Comparison of ENCODE assay signal across 1 fruit fly cellular context in the genomic region with DNA sequence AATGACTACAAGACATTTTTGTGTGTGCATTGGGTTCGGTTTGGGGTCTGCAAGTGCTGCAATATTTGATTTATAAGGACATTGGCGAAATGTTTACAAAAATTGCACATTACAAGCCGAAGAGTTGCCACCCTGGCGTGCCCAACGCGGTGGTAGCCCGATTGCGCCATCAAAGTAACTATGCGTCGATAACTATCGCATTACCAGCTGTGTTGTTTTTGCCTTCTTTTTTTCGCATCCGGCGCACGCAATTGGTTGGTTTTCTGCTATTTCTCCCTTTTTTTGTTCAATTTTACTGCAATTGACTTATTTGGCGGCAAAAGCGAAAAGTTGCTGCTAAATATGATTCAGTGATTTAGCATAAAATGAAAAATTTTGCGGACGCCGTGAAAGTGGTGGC.
A peak's percentile ranks its signal among the peaks of the same experiment; 100 is the strongest.
TF ChIP-seq lines count a peak whose summit lies in the region.

A gene (plus strand): TSS at position 220 of the 400 bp plus-strand sequence.

TF ChIP-seq in whole organism, embryonic, 481 proteins besides CTCF, POLR2A, EP300 and RAD21 (continued from another document and continues in another):
- TF ChIP-seq CG4730 (GFP tag; IDR thresholded peaks at IDR 0.05; lab: Robert Waterston, UW) = peak; percentile 40; the same call in 1 of the 2 replicates
- TF ChIP-seq CG30020 (tag; optimal IDR thresholded peaks at IDR 0.05; lab: Kevin White, UChicago) = peak; percentile 14
- peak; percentile 29 to 63 for TF ChIP-seq Hr51 (GFP tag; optimal IDR thresholded peaks at IDR 0.05; lab: Kevin White, UChicago)
- no peak for TF ChIP-seq CG6254 (GFP tag; optimal IDR thresholded peaks at IDR 0.05; lab: Kevin White, UChicago)
- TF ChIP-seq Sox102F (GFP tag; optimal IDR thresholded peaks at IDR 0.05; lab: Kevin White, UChicago) = no peak
- TF ChIP-seq zen2 (GFP tag; IDR thresholded peaks at IDR 0.05; lab: Robert Waterston, UW; ENCODE audit: partially characterized antibody) = peak; percentile 62; the same call in 1 of the 3 replicates
- TF ChIP-seq Nf-YC (tag; optimal IDR thresholded peaks at IDR 0.05; lab: Kevin White, UChicago) = peak; percentile 69
- peak; percentile 72; the same call in 1 of the 3 replicates for TF ChIP-seq so (GFP tag; IDR thresholded peaks at IDR 0.05; lab: Robert Waterston, UW)
- TF ChIP-seq Eip74EF (GFP tag; optimal IDR thresholded peaks at IDR 0.05; lab: Kevin White, UChicago) = no peak
- TF ChIP-seq CG13424 (tag; optimal IDR thresholded peaks at IDR 0.05; lab: Kevin White, UChicago) = peak; percentile 23
- TF ChIP-seq lov (optimal IDR thresholded peaks at IDR 0.05; lab: Kevin White, UChicago) = no peak
- peak; percentile 79; the same call in 2 of the 3 replicates for TF ChIP-seq lov (GFP tag; IDR thresholded peaks at IDR 0.05; lab: Robert Waterston, UW)
- peak; percentile 29 for TF ChIP-seq Jarid2 (GFP tag; optimal IDR thresholded peaks at IDR 0.05; lab: Kevin White, UChicago)
- peak; percentile 79 for TF ChIP-seq unc-4 (GFP tag; IDR thresholded peaks at IDR 0.05; lab: Robert Waterston, UW; ENCODE audit: partially characterized antibody)
- TF ChIP-seq zfh1 (GFP tag; IDR thresholded peaks at IDR 0.05; lab: Robert Waterston, UW) = peak; percentile 73
- peak; percentile 61; the same call in 1 of the 3 replicates for TF ChIP-seq C15 (GFP tag; IDR thresholded peaks at IDR 0.05; lab: Robert Waterston, UW)
- TF ChIP-seq NFAT (GFP tag; IDR thresholded peaks at IDR 0.05; lab: Robert Waterston, UW) = peak; percentile 82
- TF ChIP-seq Lhr (GFP tag; optimal IDR thresholded peaks at IDR 0.05; lab: Kevin White, UChicago) = peak; percentile 51
- peak; percentile 27 for TF ChIP-seq emc (GFP tag; optimal IDR thresholded peaks at IDR 0.05; lab: Kevin White, UChicago)
- peak; percentile 60 for TF ChIP-seq CG32772 (GFP tag; IDR thresholded peaks at IDR 0.05; lab: Robert Waterston, UW)
- no peak for TF ChIP-seq D19A (tag; optimal IDR thresholded peaks at IDR 0.05; lab: Kevin White, UChicago)
- TF ChIP-seq CG11093 (GFP tag; IDR thresholded peaks at IDR 0.05; lab: Robert Waterston, UW) = no peak
- peak; percentile 64 for TF ChIP-seq CG1233 (GFP tag; optimal IDR thresholded peaks at IDR 0.05; lab: Kevin White, UChicago)
- TF ChIP-seq CG10565 (GFP tag; optimal IDR thresholded peaks at IDR 0.05; lab: Kevin White, UChicago) = no peak
- peak; percentile 82 for TF ChIP-seq CG13775 (GFP tag; optimal IDR thresholded peaks at IDR 0.05; lab: Kevin White, UChicago)
- peak; percentile 42 for TF ChIP-seq CG4282 (GFP tag; optimal IDR thresholded peaks at IDR 0.05; lab: Kevin White, UChicago)
- TF ChIP-seq CG6689 (GFP tag; IDR thresholded peaks at IDR 0.05; lab: Robert Waterston, UW) = no peak
- peak; percentile 45 for TF ChIP-seq CG10209 (GFP tag; optimal IDR thresholded peaks at IDR 0.05; lab: Kevin White, UChicago)
- TF ChIP-seq esg (GFP tag; conservative IDR thresholded peaks at IDR 0.05; lab: Robert Waterston, UW) = 0 out of 2 replicates have a peak, but pooled peaks have one; percentile 5
- TF ChIP-seq tap (tag; optimal IDR thresholded peaks at IDR 0.05; lab: Kevin White, UChicago) = no peak
- TF ChIP-seq CG7745 (tag; optimal IDR thresholded peaks at IDR 0.05; lab: Kevin White, UChicago) = no peak
- no peak for TF ChIP-seq Ravus (GFP tag; IDR thresholded peaks at IDR 0.05; lab: Robert Waterston, UW)
- TF ChIP-seq Bteb2 (GFP tag; optimal IDR thresholded peaks at IDR 0.05; lab: Kevin White, UChicago) = peak; percentile 55
- TF ChIP-seq bcd (GFP tag; optimal IDR thresholded peaks at IDR 0.05; lab: Kevin White, UChicago) = peak; percentile 76
- TF ChIP-seq stc (GFP tag; IDR thresholded peaks at IDR 0.05; lab: Robert Waterston, UW) = peak; percentile 65; the same call in 1 of the 2 replicates
- TF ChIP-seq Abd-B (GFP tag; optimal IDR thresholded peaks at IDR 0.05; lab: Kevin White, UChicago) = no peak
- peak; percentile 48 for TF ChIP-seq HmgD (GFP tag; optimal IDR thresholded peaks at IDR 0.05; lab: Kevin White, UChicago)
- TF ChIP-seq eyg (GFP tag; optimal IDR thresholded peaks at IDR 0.05; lab: Kevin White, UChicago) = peak; percentile 29
- peak; percentile 22 for TF ChIP-seq fd3F (GFP tag; optimal IDR thresholded peaks at IDR 0.05; lab: Kevin White, UChicago)
- no peak for TF ChIP-seq Doc2 (GFP tag; IDR thresholded peaks at IDR 0.05; lab: Robert Waterston, UW)
- peak; percentile 79 for TF ChIP-seq CG7987 (GFP tag; optimal IDR thresholded peaks at IDR 0.05; lab: Kevin White, UChicago)
- peak; percentile 17 for TF ChIP-seq CG2712 (tag; optimal IDR thresholded peaks at IDR 0.05; lab: Kevin White, UChicago)
- TF ChIP-seq HLH3B (GFP tag; IDR thresholded peaks at IDR 0.05; lab: Robert Waterston, UW) = peak; percentile 56
- peak; percentile 28 for TF ChIP-seq CG7271 (tag; optimal IDR thresholded peaks at IDR 0.05; lab: Kevin White, UChicago)
- TF ChIP-seq HLH4C (GFP tag; IDR thresholded peaks at IDR 0.05; lab: Robert Waterston, UW; ENCODE audit: partially characterized antibody) = peak; percentile 72
- TF ChIP-seq crp (GFP tag; optimal IDR thresholded peaks at IDR 0.05; lab: Kevin White, UChicago) = peak in 1 of 2 experiments; percentile 80
- TF ChIP-seq Dip3 (GFP tag; optimal IDR thresholded peaks at IDR 0.05; lab: Kevin White, UChicago) = peak; percentile 57
- peak; percentile 77 for TF ChIP-seq schlank (tag; optimal IDR thresholded peaks at IDR 0.05; lab: Kevin White, UChicago)
- TF ChIP-seq CG43689 (GFP tag; IDR thresholded peaks at IDR 0.05; lab: Robert Waterston, UW) = peak; percentile 8; the same call in 1 of the 2 replicates
- TF ChIP-seq Mad (GFP tag; optimal IDR thresholded peaks at IDR 0.05; lab: Kevin White, UChicago) = peak; percentile 36
- no peak for TF ChIP-seq pros (GFP tag; optimal IDR thresholded peaks at IDR 0.05; lab: Kevin White, UChicago)
- TF ChIP-seq Lpt (GFP tag; optimal IDR thresholded peaks at IDR 0.05; lab: Kevin White, UChicago) = no peak
- peak; percentile 59 for TF ChIP-seq ewg (GFP tag; optimal IDR thresholded peaks at IDR 0.05; lab: Kevin White, UChicago)
- TF ChIP-seq CG11398 (GFP tag; optimal IDR thresholded peaks at IDR 0.05; lab: Kevin White, UChicago) = no peak
- TF ChIP-seq Fer1 (GFP tag; optimal IDR thresholded peaks at IDR 0.05; lab: Kevin White, UChicago) = peak; percentile 77
- peak; percentile 39 for TF ChIP-seq slou (GFP tag; optimal IDR thresholded peaks at IDR 0.05; lab: Kevin White, UChicago)
- peak; percentile 33 for TF ChIP-seq lbe (GFP tag; optimal IDR thresholded peaks at IDR 0.05; lab: Kevin White, UChicago)
- peak; percentile 5 to 52 for TF ChIP-seq chif (GFP tag; optimal IDR thresholded peaks at IDR 0.05; lab: Kevin White, UChicago)
- no peak for TF ChIP-seq sima (GFP tag; optimal IDR thresholded peaks at IDR 0.05; lab: Kevin White, UChicago)
- TF ChIP-seq CG17568 (GFP tag; optimal IDR thresholded peaks at IDR 0.05; lab: Kevin White, UChicago) = peak; percentile 8
- TF ChIP-seq sens (GFP tag; lab: Kevin White, UChicago) = peak; percentile 88
- TF ChIP-seq Atf3 (GFP tag; optimal IDR thresholded peaks at IDR 0.05; lab: Kevin White, UChicago) = peak; percentile 52
- TF ChIP-seq Atf-2 (GFP tag; optimal IDR thresholded peaks at IDR 0.05; lab: Kevin White, UChicago) = no peak
- TF ChIP-seq Hand (GFP tag; optimal IDR thresholded peaks at IDR 0.05; lab: Kevin White, UChicago) = no peak
- peak; percentile 6 for TF ChIP-seq grn (GFP tag; optimal IDR thresholded peaks at IDR 0.05; lab: Kevin White, UChicago)
- no peak for TF ChIP-seq CG16815 (GFP tag; optimal IDR thresholded peaks at IDR 0.05; lab: Kevin White, UChicago)
- TF ChIP-seq CoRest (tag; optimal IDR thresholded peaks at IDR 0.05; lab: Kevin White, UChicago) = peak; percentile 45
- no peak for TF ChIP-seq Drgx (GFP tag; IDR thresholded peaks at IDR 0.05; lab: Robert Waterston, UW)
- TF ChIP-seq gem (tag; optimal IDR thresholded peaks at IDR 0.05; lab: Kevin White, UChicago) = peak; percentile 23
- peak; percentile 36 for TF ChIP-seq grau (tag; optimal IDR thresholded peaks at IDR 0.05; lab: Kevin White, UChicago)
- TF ChIP-seq Deaf1 (tag; optimal IDR thresholded peaks at IDR 0.05; lab: Kevin White, UChicago) = peak; percentile 7
- no peak for TF ChIP-seq hth (optimal IDR thresholded peaks at IDR 0.05; lab: Kevin White, UChicago)
- TF ChIP-seq Vsx1 (GFP tag; optimal IDR thresholded peaks at IDR 0.05; lab: Kevin White, UChicago) = peak; percentile 54
- TF ChIP-seq Sox100B (GFP tag; optimal IDR thresholded peaks at IDR 0.05; lab: Kevin White, UChicago) = peak; percentile 45
- peak; percentile 66 for TF ChIP-seq vnd (GFP tag; IDR thresholded peaks at IDR 0.05; lab: Robert Waterston, UW; ENCODE audit: partially characterized antibody)
- TF ChIP-seq Hr39 (optimal IDR thresholded peaks at IDR 0.05; lab: Kevin White, UChicago) = no peak
- peak; percentile 5 for TF ChIP-seq CG3995 (GFP tag; optimal IDR thresholded peaks at IDR 0.05; lab: Kevin White, UChicago)
- peak; percentile 22 for TF ChIP-seq Bdp1 (GFP tag; optimal IDR thresholded peaks at IDR 0.05; lab: Kevin White, UChicago)
- peak; percentile 35; the same call in 1 of the 2 replicates for TF ChIP-seq CG11696 (GFP tag; IDR thresholded peaks at IDR 0.05; lab: Robert Waterston, UW)
- peak; percentile 40; the same call in 1 of the 4 replicates for TF ChIP-seq Gug (GFP tag; IDR thresholded peaks at IDR 0.05; lab: Robert Waterston, UW)
- TF ChIP-seq Dref (GFP tag; IDR thresholded peaks at IDR 0.05; lab: Robert Waterston, UW) = peak; percentile 88
- peak; percentile 72; the same call in 2 of the 3 replicates for TF ChIP-seq gce (GFP tag; IDR thresholded peaks at IDR 0.05; lab: Robert Waterston, UW)
- TF ChIP-seq CG32767 (GFP tag; IDR thresholded peaks at IDR 0.05; lab: Robert Waterston, UW) = peak; percentile 51; the same call in 1 of the 2 replicates
- peak; percentile 74 for TF ChIP-seq Side (GFP tag; optimal IDR thresholded peaks at IDR 0.05; lab: Kevin White, UChicago)
- no peak for TF ChIP-seq Hmx (GFP tag; optimal IDR thresholded peaks at IDR 0.05; lab: Kevin White, UChicago)
- TF ChIP-seq ato (GFP tag; IDR thresholded peaks at IDR 0.05; lab: Robert Waterston, UW; ENCODE audit: partially characterized antibody) = peak; percentile 77
- peak; percentile 19 for TF ChIP-seq Dp (GFP tag; optimal IDR thresholded peaks at IDR 0.05; lab: Kevin White, UChicago)
- no peak for TF ChIP-seq CG17802 (tag; optimal IDR thresholded peaks at IDR 0.05; lab: Kevin White, UChicago)
- TF ChIP-seq Chrac-16 (GFP tag; optimal IDR thresholded peaks at IDR 0.05; lab: Kevin White, UChicago) = peak; percentile 27
- peak; percentile 68; the same call in 2 of the 3 replicates for TF ChIP-seq otp (GFP tag; IDR thresholded peaks at IDR 0.05; lab: Robert Waterston, UW)
- peak; percentile 96 for TF ChIP-seq Med (GFP tag; lab: Kevin White, UChicago)
- TF ChIP-seq CG3163 (GFP tag; optimal IDR thresholded peaks at IDR 0.05; lab: Kevin White, UChicago) = peak; percentile 9
- no peak for TF ChIP-seq disco-r (GFP tag; optimal IDR thresholded peaks at IDR 0.05; lab: Kevin White, UChicago)
- peak; percentile 40 for TF ChIP-seq shn (GFP tag; optimal IDR thresholded peaks at IDR 0.05; lab: Kevin White, UChicago)
- peak; percentile 54 for TF ChIP-seq Adf1 (GFP tag; IDR thresholded peaks at IDR 0.05; lab: Robert Waterston, UW)
- peak; percentile 60; the same call in 1 of the 3 replicates for TF ChIP-seq ken (GFP tag; IDR thresholded peaks at IDR 0.05; lab: Robert Waterston, UW)
- peak; percentile 31 for TF ChIP-seq CG15011 (GFP tag; optimal IDR thresholded peaks at IDR 0.05; lab: Kevin White, UChicago)
- peak; percentile 59 for TF ChIP-seq HLHmδ (GFP tag; optimal IDR thresholded peaks at IDR 0.05; lab: Kevin White, UChicago)
- no peak for TF ChIP-seq CG4404 (GFP tag; IDR thresholded peaks at IDR 0.05; lab: Robert Waterston, UW)
- TF ChIP-seq CG4360 (GFP tag; IDR thresholded peaks at IDR 0.05; lab: Robert Waterston, UW) = peak; percentile 65
- TF ChIP-seq CG5953 (GFP tag; IDR thresholded peaks at IDR 0.05; lab: Robert Waterston, UW) = no peak
- no peak for TF ChIP-seq pan (optimal IDR thresholded peaks at IDR 0.05; lab: Kevin White, UChicago)
- peak in 1 of 2 experiments; percentile 74 for TF ChIP-seq pan (GFP tag; optimal IDR thresholded peaks at IDR 0.05 in 1 of 2, IDR thresholded peaks at IDR 0.05 in 1 of 2)
- TF ChIP-seq ac (GFP tag; optimal IDR thresholded peaks at IDR 0.05; lab: Kevin White, UChicago) = no peak
- TF ChIP-seq Ets97D (GFP tag; optimal IDR thresholded peaks at IDR 0.05; lab: Kevin White, UChicago) = peak; percentile 98
- TF ChIP-seq CG6854 (GFP tag; optimal IDR thresholded peaks at IDR 0.05; lab: Kevin White, UChicago) = peak; percentile 32
- TF ChIP-seq ase (GFP tag; IDR thresholded peaks at IDR 0.05; lab: Robert Waterston, UW) = peak; percentile 67; the same call in 2 of the 3 replicates
- TF ChIP-seq dati (GFP tag; IDR thresholded peaks at IDR 0.05; lab: Robert Waterston, UW) = peak; percentile 41; the same call in 1 of the 2 replicates
- TF ChIP-seq CG1529 (GFP tag; optimal IDR thresholded peaks at IDR 0.05; lab: Kevin White, UChicago) = no peak
- TF ChIP-seq CG8944 (GFP tag; optimal IDR thresholded peaks at IDR 0.05; lab: Kevin White, UChicago) = no peak
- TF ChIP-seq Gsc (GFP tag; IDR thresholded peaks at IDR 0.05; lab: Robert Waterston, UW) = no peak
- peak; percentile 56 for TF ChIP-seq ara (GFP tag; IDR thresholded peaks at IDR 0.05; lab: Robert Waterston, UW)
- TF ChIP-seq CG13894 (tag; optimal IDR thresholded peaks at IDR 0.05; lab: Kevin White, UChicago) = peak; percentile 41
- TF ChIP-seq BEAF-32 (GFP tag; optimal IDR thresholded peaks at IDR 0.05; lab: Kevin White, UChicago) = peak; percentile 81
- TF ChIP-seq Fer3 (tag; optimal IDR thresholded peaks at IDR 0.05; lab: Kevin White, UChicago) = peak; percentile 58
- TF ChIP-seq CG8924 (tag; optimal IDR thresholded peaks at IDR 0.05; lab: Kevin White, UChicago) = no peak
- TF ChIP-seq CG14667 (GFP tag; IDR thresholded peaks at IDR 0.05; lab: Robert Waterston, UW) = no peak
- TF ChIP-seq B-H2 (GFP tag; optimal IDR thresholded peaks at IDR 0.05; lab: Kevin White, UChicago) = peak; percentile 87
- peak; percentile 40 for TF ChIP-seq CG3407 (GFP tag; optimal IDR thresholded peaks at IDR 0.05; lab: Kevin White, UChicago)
- no peak for TF ChIP-seq exex (tag; optimal IDR thresholded peaks at IDR 0.05; lab: Kevin White, UChicago)
- TF ChIP-seq dmrt99B (tag; optimal IDR thresholded peaks at IDR 0.05; lab: Kevin White, UChicago) = peak; percentile 10
- TF ChIP-seq CG14710 (tag; optimal IDR thresholded peaks at IDR 0.05; lab: Kevin White, UChicago) = peak; percentile 54
- peak; percentile 59 for TF ChIP-seq phol (tag; optimal IDR thresholded peaks at IDR 0.05; lab: Kevin White, UChicago)
- TF ChIP-seq CG14441 (GFP tag; IDR thresholded peaks at IDR 0.05; lab: Robert Waterston, UW) = peak; percentile 64
- TF ChIP-seq CG17912 (GFP tag; optimal IDR thresholded peaks at IDR 0.05; lab: Kevin White, UChicago) = peak; percentile 62
